Worm (Caenorhabditis elegans): ENCODE data around the gene C03B1.4.

C03B1.4 gene

ce11 chrX:6369717-6370116 lies 5.4 kb downstream of the C03B1.4 start, which contains the start of gene C03B1.2:
Gene C03B1.2, plus strand, starts transcription at chrX:6370017.
- TF ChIP-seq nhr-90 (tag; optimal IDR thresholded peaks at IDR 0.05; ENCODE audit: poor library complexity) (no peak), sptf-1 (tag; optimal IDR thresholded peaks at IDR 0.05) (no peak), nhr-28 (tag; optimal IDR thresholded peaks at IDR 0.05) (no peak), fos-1 (tag; optimal IDR thresholded peaks at IDR 0.05) (no peak), unc-30 (tag; optimal IDR thresholded peaks at IDR 0.05) (no peak), isw-1 (GFP tag; IDR thresholded peaks at IDR 0.05) (no peak), fkh-4 (tag; optimal IDR thresholded peaks at IDR 0.05; ENCODE audit: borderline replicate concordance) (no peak)

ce11 chrX:6371192-6372116 lies 7.2 kb downstream of the C03B1.4 start:
- TF ChIP-seq ztf-4 (tag; optimal IDR thresholded peaks at IDR 0.05) (no peak), ets-5 (GFP tag; IDR thresholded peaks at IDR 0.05) (no peak), mdl-1 (tag; optimal IDR thresholded peaks at IDR 0.05) (peak in 1 of 2 experiments; percentile 65), ceh-88 (GFP tag; IDR thresholded peaks at IDR 0.05) (no peak), ceh-90 (tag; optimal IDR thresholded peaks at IDR 0.05) (no peak), nhr-11 (tag; optimal IDR thresholded peaks at IDR 0.05) (no peak), fkh-4 (tag; optimal IDR thresholded peaks at IDR 0.05; ENCODE audit: borderline replicate concordance) (no peak), mef-2 (tag; optimal IDR thresholded peaks at IDR 0.05) (no peak), Y116A8C.19 (tag; optimal IDR thresholded peaks at IDR 0.05; ENCODE audit: borderline replicate concordance) (no peak), elt-2 (tag; optimal IDR thresholded peaks at IDR 0.05) (no peak), nhr-90 (tag; optimal IDR thresholded peaks at IDR 0.05; ENCODE audit: poor library complexity) (peak; percentile 59), aha-1 (tag; optimal IDR thresholded peaks at IDR 0.05) (no peak), pax-3 (tag; optimal IDR thresholded peaks at IDR 0.05) (no peak), C04F5.9 (tag; optimal IDR thresholded peaks at IDR 0.05) (no peak), alr-1 (tag; optimal IDR thresholded peaks at IDR 0.05; ENCODE audit: borderline replicate concordance) (no peak), nhr-20 (tag; optimal IDR thresholded peaks at IDR 0.05) (peak; percentile 69), swsn-7 (tag; optimal IDR thresholded peaks at IDR 0.05) (peak; percentile 66), unc-86 (tag; optimal IDR thresholded peaks at IDR 0.05) (peak; percentile 20), nhr-85 (tag) (peak; percentile 45), nhr-77 (tag; optimal IDR thresholded peaks at IDR 0.05) (peak; percentile 41), nhr-237 (tag; optimal IDR thresholded peaks at IDR 0.05) (no peak), unc-30 (tag; optimal IDR thresholded peaks at IDR 0.05) (no peak), blmp-1 (tag; optimal IDR thresholded peaks at IDR 0.05) (no peak), efl-3 (GFP tag; optimal IDR thresholded peaks at IDR 0.05) (no peak), ceh-8 (GFP tag; optimal IDR thresholded peaks at IDR 0.05) (no peak), lir-3 (tag; optimal IDR thresholded peaks at IDR 0.05; ENCODE audit: poor library complexity) (peak; percentile 46), elt-3 (tag; optimal IDR thresholded peaks at IDR 0.05) (peak in 1 of 6 experiments; percentile 60), snpc-4 (tag; optimal IDR thresholded peaks at IDR 0.05) (no peak), lin-39 (tag; optimal IDR thresholded peaks at IDR 0.05) (no peak), efl-1 (optimal IDR thresholded peaks at IDR 0.05) (no peak), efl-1 (GFP tag; optimal IDR thresholded peaks at IDR 0.05 in 1 of 2) (peak; percentile 21 to 81), xbp-1 (tag; optimal IDR thresholded peaks at IDR 0.05) (peak; percentile 74), grh-1 (GFP tag; IDR thresholded peaks at IDR 0.05) (no peak), ztf-11 (tag; optimal IDR thresholded peaks at IDR 0.05) (no peak), unc-62 (GFP tag; optimal IDR thresholded peaks at IDR 0.05) (no peak), pag-3 (tag; optimal IDR thresholded peaks at IDR 0.05; ENCODE audit: borderline replicate concordance, insufficient read depth) (no peak), tlp-1 (tag; optimal IDR thresholded peaks at IDR 0.05) (no peak), pqm-1 (tag; optimal IDR thresholded peaks at IDR 0.05) (no peak), ceh-63 (GFP tag; optimal IDR thresholded peaks at IDR 0.05) (no peak), nhr-47 (tag; optimal IDR thresholded peaks at IDR 0.05) (peak; percentile 77), nhr-76 (tag; optimal IDR thresholded peaks at IDR 0.05) (no peak), hlh-17 (GFP tag; optimal IDR thresholded peaks at IDR 0.05; ENCODE audit: borderline replicate concordance) (no peak), dsc-1 (tag; optimal IDR thresholded peaks at IDR 0.05) (peak; percentile 78), dpl-1 (GFP tag; optimal IDR thresholded peaks at IDR 0.05) (peak in 1 of 3 experiments; percentile 1), nhr-28 (tag; optimal IDR thresholded peaks at IDR 0.05) (no peak)
